Fruit fly (Drosophila melanogaster) whole organism, embryonic: Measurements from ENCODE around the gene CG13917.

Source experiments
- Atf3 ChIP-seq: fragments of 200-800 bp; sonication (Bioruptor generic); optimal IDR thresholded peaks from 3 replicates; lab custom pipeline; 2016; ENCODE audit warnings: missing biosample characterization, missing genetic modification characterization
- Atf6 ChIP-seq: fragments of 200-800 bp; sonication (Bioruptor generic); IDR thresholded peaks from 2 replicates; pipeline ENCODE4 v1.3.6; 2022; ENCODE audit warnings: missing biosample characterization, missing genetic modification characterization
- Bdp1 ChIP-seq: fragments of 200-800 bp; sonication (Bioruptor generic); optimal IDR thresholded peaks from 3 replicates; lab custom pipeline; 2016; ENCODE audit warnings: missing biosample characterization, missing genetic modification characterization
- CG12104 ChIP-seq: fragments of 200-800 bp; sonication (Bioruptor generic); optimal IDR thresholded peaks from 3 replicates; lab custom pipeline; 2016; ENCODE audit warnings: missing biosample characterization, missing genetic modification characterization
- CG12391 ChIP-seq: fragments of 200-800 bp; sonication (Bioruptor generic); optimal IDR thresholded peaks from 3 replicates; lab custom pipeline; 2018; ENCODE audit warnings: missing biosample characterization, mild to moderate bottlenecking, missing genetic modification characterization, moderate library complexity
- CG15514 ChIP-seq: fragments of 200-800 bp; sonication (Bioruptor generic); optimal IDR thresholded peaks from 3 replicates; lab custom pipeline; 2017; ENCODE audit warnings: missing biosample characterization, missing genetic modification characterization, mild to moderate bottlenecking, moderate library complexity, missing genetic modification reagents
- CG16813 ChIP-seq: fragments of 200-800 bp; sonication (Bioruptor generic); IDR thresholded peaks from 3 replicates; pipeline ENCODE4 v1.3.6; 2022; ENCODE audit warnings: missing biosample characterization, missing genetic modification characterization; ENCODE audit not compliant: partially characterized antibody
- CG16863 ChIP-seq: fragments of 200-800 bp; sonication (Bioruptor generic); optimal IDR thresholded peaks from 3 replicates; lab custom pipeline; 2016; ENCODE audit warnings: missing biosample characterization, missing genetic modification characterization
- CG17361 ChIP-seq: fragments of 200-800 bp; sonication (Bioruptor generic); IDR thresholded peaks from 3 replicates; pipeline ENCODE4 v1.3.6; 2022; ENCODE audit warnings: missing biosample characterization, missing genetic modification characterization
- CG17912 ChIP-seq: fragments of 200-800 bp; sonication (Bioruptor generic); optimal IDR thresholded peaks from 2 replicates; lab custom pipeline; 2018; ENCODE audit warnings: missing biosample characterization, mild to moderate bottlenecking, missing genetic modification characterization
- CG18011 ChIP-seq: fragments of 200-800 bp; sonication (Bioruptor generic); optimal IDR thresholded peaks from 2 replicates; lab custom pipeline; 2017; ENCODE audit warnings: missing biosample characterization, missing genetic modification characterization, mild to moderate bottlenecking, moderate library complexity, missing genotype
- CG2116 ChIP-seq: fragments of 200-800 bp; sonication (Bioruptor generic); optimal IDR thresholded peaks from 3 replicates; lab custom pipeline; 2018; ENCODE audit warnings: missing biosample characterization, mild to moderate bottlenecking, missing genetic modification characterization
- CG2202 ChIP-seq: fragments of 200-800 bp; sonication (Bioruptor generic); optimal IDR thresholded peaks from 2 replicates; lab custom pipeline; 2018; ENCODE audit warnings: missing biosample characterization, mild to moderate bottlenecking, missing genetic modification characterization
- CG34376 ChIP-seq: fragments of 200-800 bp; sonication (Bioruptor generic); optimal IDR thresholded peaks from 2 replicates; lab custom pipeline; 2018; ENCODE audit warnings: missing biosample characterization, mild to moderate bottlenecking, missing genetic modification characterization
- CG43689 ChIP-seq: fragments of 200-800 bp; sonication (Bioruptor generic); IDR thresholded peaks from 2 replicates; pipeline ENCODE4 v1.3.6; 2022; ENCODE audit warnings: missing biosample characterization, missing genetic modification characterization
- CG5953 ChIP-seq: fragments of 200-800 bp; sonication (Bioruptor generic); IDR thresholded peaks from 2 replicates; pipeline ENCODE4 v1.3.6; 2022; ENCODE audit warnings: missing biosample characterization, missing genetic modification characterization
- CG8281 ChIP-seq: fragments of 200-800 bp; sonication (Bioruptor generic); optimal IDR thresholded peaks from 2 replicates; lab custom pipeline; 2018; ENCODE audit warnings: missing biosample characterization, mild to moderate bottlenecking, missing genetic modification characterization, moderate library complexity
- D19B ChIP-seq: fragments of 200-800 bp; sonication (Bioruptor generic); optimal IDR thresholded peaks from 2 replicates; lab custom pipeline; 2017; ENCODE audit warnings: missing biosample characterization, mild to moderate bottlenecking, missing genetic modification characterization
- E2f2 ChIP-seq: fragments of 200-800 bp; sonication (Bioruptor generic); IDR thresholded peaks from 2 replicates; pipeline ENCODE4 v1.3.6; 2022; ENCODE audit warnings: missing biosample characterization, missing genetic modification characterization
- MTF-1 ChIP-seq: fragments of 200-800 bp; sonication (Bioruptor generic); optimal IDR thresholded peaks from 2 replicates; lab custom pipeline; 2018; ENCODE audit warnings: missing biosample characterization, mild to moderate bottlenecking, missing genetic modification characterization, borderline replicate concordance
- Mrtf ChIP-seq: fragments of 200-800 bp; sonication (Bioruptor generic); IDR thresholded peaks from 3 replicates; pipeline ENCODE4 v1.3.6; 2022; ENCODE audit warnings: missing biosample characterization, missing genetic modification characterization
- Neu2 ChIP-seq: fragments of 200-800 bp; sonication (Bioruptor generic); optimal IDR thresholded peaks from 3 replicates; lab custom pipeline; 2016; ENCODE audit warnings: missing biosample characterization, missing genetic modification characterization, borderline replicate concordance
- NfI ChIP-seq: fragments of 200-800 bp; sonication (Bioruptor generic); optimal IDR thresholded peaks from 3 replicates; lab custom pipeline; 2018; ENCODE audit warnings: missing biosample characterization, mild to moderate bottlenecking, missing genetic modification characterization, moderate library complexity
- Six4 ChIP-seq: fragments of 200-800 bp; sonication (Bioruptor generic); optimal IDR thresholded peaks from 2 replicates; lab custom pipeline; 2016; ENCODE audit warnings: missing biosample characterization, missing genetic modification characterization
- Spps ChIP-seq: fragments of 200-800 bp; sonication (Bioruptor generic); optimal IDR thresholded peaks from 2 replicates; lab custom pipeline; 2018; ENCODE audit warnings: missing biosample characterization, mild to moderate bottlenecking, missing genetic modification characterization
- Sry-β ChIP-seq: fragments of 200-800 bp; sonication (Bioruptor generic); optimal IDR thresholded peaks from 2 replicates; lab custom pipeline; 2018; ENCODE audit warnings: missing biosample characterization, mild to moderate bottlenecking, missing genetic modification characterization, moderate library complexity
- Taf1 ChIP-seq: fragments of 200-800 bp; sonication (Bioruptor generic); IDR thresholded peaks from 2 replicates; pipeline ENCODE4 v1.3.6; 2022; ENCODE audit warnings: missing biosample characterization, missing genetic modification characterization
- br ChIP-seq: fragments of >200 bp; optimal IDR thresholded peaks from 2 replicates; lab custom pipeline; 2017
- bsh ChIP-seq, 2 experiments: fragments of 200-800 bp; sonication (Bioruptor generic); optimal IDR thresholded peaks; 2 replicates each; lab custom pipeline; 2017 to 2018; ENCODE audit warnings: mild to moderate bottlenecking in 2 of 2, missing biosample characterization in 2 of 2, missing genetic modification characterization in 2 of 2, moderate library complexity in 1 of 2
- cas ChIP-seq: fragments of 200-800 bp; sonication (Bioruptor generic); IDR thresholded peaks from 2 replicates; pipeline ENCODE4 v1.3.6; 2022; ENCODE audit warnings: missing biosample characterization, missing genetic modification characterization
- cg ChIP-seq: fragments of 200-800 bp; sonication (Bioruptor generic); optimal IDR thresholded peaks from 3 replicates; lab custom pipeline; 2019; ENCODE audit warnings: missing biosample characterization, mild to moderate bottlenecking, missing genetic modification characterization, moderate library complexity
- da ChIP-seq: fragments of 200-800 bp; sonication (Bioruptor generic); optimal IDR thresholded peaks from 2 replicates; lab custom pipeline; 2016; ENCODE audit warnings: missing biosample characterization, missing genetic modification characterization
- dimm ChIP-seq: fragments of 200-800 bp; sonication (Bioruptor generic); IDR thresholded peaks from 2 replicates; pipeline ENCODE4 v1.3.6; 2022; ENCODE audit warnings: missing biosample characterization, missing genetic modification characterization
- ewg ChIP-seq: fragments of 200-800 bp; sonication (Bioruptor generic); optimal IDR thresholded peaks from 3 replicates; lab custom pipeline; 2017; ENCODE audit warnings: mild to moderate bottlenecking, missing biosample characterization, missing genetic modification reagents, missing genetic modification characterization
- ftz-f1 ChIP-seq: fragments of 200-800 bp; sonication (Bioruptor generic); optimal IDR thresholded peaks from 2 replicates; lab custom pipeline; 2016; ENCODE audit warnings: missing biosample characterization, missing genetic modification characterization
- fu2 ChIP-seq: fragments of 200-800 bp; sonication (Bioruptor generic); optimal IDR thresholded peaks from 2 replicates; lab custom pipeline; 2016; ENCODE audit warnings: missing biosample characterization, missing genetic modification characterization
- grau ChIP-seq: fragments of 200-800 bp; optimal IDR thresholded peaks from 3 replicates; lab custom pipeline; 2019; ENCODE audit warnings: missing biosample characterization, mild to moderate bottlenecking, missing genetic modification characterization, moderate library complexity
- gsb-n ChIP-seq: fragments of 200-800 bp; sonication (Bioruptor generic); optimal IDR thresholded peaks from 3 replicates; lab custom pipeline; 2018; ENCODE audit warnings: missing biosample characterization, mild to moderate bottlenecking, missing genetic modification characterization
- hkb ChIP-seq, 2 experiments: fragments of 200-800 bp in 1 of 2; fragments of >200 bp in 1 of 2; sonication (Bioruptor generic) in 1 of 2; IDR thresholded peaks in 1 of 2; optimal IDR thresholded peaks in 1 of 2; 2 replicates each; pipeline versions ENCODE4 v1.3.6 to Lab custom; 2017 to 2022; ENCODE audit warnings: missing biosample characterization in 1 of 2, missing genetic modification characterization in 1 of 2
- ken ChIP-seq: fragments of 200-800 bp; sonication (Bioruptor generic); IDR thresholded peaks from 3 replicates; pipeline ENCODE4 v1.3.6; 2022; ENCODE audit warnings: missing biosample characterization, missing genetic modification characterization
- nerfin-2 ChIP-seq: fragments of 200-800 bp; sonication (Bioruptor generic); IDR thresholded peaks from 2 replicates; pipeline ENCODE4 v1.3.6; 2022; ENCODE audit warnings: missing biosample characterization, missing genetic modification characterization; ENCODE audit not compliant: partially characterized antibody
- otp ChIP-seq: fragments of 200-800 bp; sonication (Bioruptor generic); IDR thresholded peaks from 3 replicates; pipeline ENCODE4, ENCODE4 v1.3.6; 2022; ENCODE audit warnings: missing biosample characterization, missing genetic modification characterization
- pho ChIP-seq: fragments of 200-800 bp; sonication (Bioruptor generic); optimal IDR thresholded peaks from 2 replicates; lab custom pipeline; 2016; ENCODE audit warnings: missing biosample characterization, missing genetic modification characterization
- psq ChIP-seq: fragments of 200-800 bp; sonication (Bioruptor generic); optimal IDR thresholded peaks from 2 replicates; lab custom pipeline; 2017; ENCODE audit warnings: missing biosample characterization, missing genetic modification characterization
- schlank ChIP-seq: fragments of 200-800 bp; sonication (Bioruptor generic); optimal IDR thresholded peaks from 2 replicates; lab custom pipeline; 2018; ENCODE audit warnings: missing biosample characterization, mild to moderate bottlenecking, missing genetic modification characterization
- slou ChIP-seq: fragments of 200-800 bp; sonication (Bioruptor generic); optimal IDR thresholded peaks from 3 replicates; lab custom pipeline; 2016; ENCODE audit warnings: missing biosample characterization, missing genetic modification characterization
- tup ChIP-seq: fragments of 200-800 bp; sonication (Bioruptor generic); optimal IDR thresholded peaks from 2 replicates; lab custom pipeline; 2016; ENCODE audit warnings: missing biosample characterization, mild to moderate bottlenecking, missing genetic modification characterization, moderate library complexity
- vfl ChIP-seq: fragments of 200-800 bp; sonication (Bioruptor generic); optimal IDR thresholded peaks from 2 replicates; lab custom pipeline; 2016; ENCODE audit warnings: missing biosample characterization, missing genetic modification characterization
- zf30C ChIP-seq: fragments of 200-800 bp; sonication (Bioruptor generic); optimal IDR thresholded peaks from 3 replicates; lab custom pipeline; 2018; ENCODE audit warnings: missing biosample characterization, mild to moderate bottlenecking, missing genetic modification characterization

Gene CG13917

dm6 chr3L:1587140-1587849 is 10.8 kb downstream of the CG13917 start (continued):
- TF ChIP-seq slou: peak; percentile 64
- peak; percentile 56 for TF ChIP-seq E2f2
- TF ChIP-seq zf30C (GFP tag; lab: Kevin White, UChicago): no peak
- no peak for TF ChIP-seq CG16813 (GFP tag; lab: Robert Waterston, UW)
- TF ChIP-seq Sry-β (GFP tag; lab: Kevin White, UChicago): no peak
- TF ChIP-seq ewg (GFP tag; lab: Kevin White, UChicago): peak; percentile 41
- TF ChIP-seq CG17361 (GFP tag; lab: Robert Waterston, UW): peak; percentile 49; the same call in 1 of the 3 replicates
- peak; percentile 62 for TF ChIP-seq D19B (GFP tag; lab: Kevin White, UChicago)
- peak; percentile 24 for TF ChIP-seq da (GFP tag; lab: Kevin White, UChicago)
- peak; percentile 44 for TF ChIP-seq tup (GFP tag; lab: Kevin White, UChicago)
- no peak for TF ChIP-seq nerfin-2 (GFP tag; lab: Robert Waterston, UW)
- TF ChIP-seq pho (GFP tag; lab: Kevin White, UChicago): peak; percentile 75
- no peak for TF ChIP-seq Neu2 (GFP tag; lab: Kevin White, UChicago)
- TF ChIP-seq Taf1 (GFP tag; lab: Robert Waterston, UW): peak; percentile 70; the same call in 1 of the 2 replicates
- peak; percentile 62; the same call in 1 of the 2 replicates for TF ChIP-seq CG5953 (GFP tag; lab: Robert Waterston, UW)
- 0 out of 2 replicates have a peak, but pooled peaks have one; percentile 37 for TF ChIP-seq dimm (GFP tag; lab: Robert Waterston, UW)
- peak; percentile 73 for TF ChIP-seq CG16863
- TF ChIP-seq CG12104 (GFP tag; lab: Kevin White, UChicago): peak; percentile 68
- TF ChIP-seq ken (GFP tag; lab: Robert Waterston, UW): peak; percentile 72; the same call in 2 of the 3 replicates
- TF ChIP-seq otp: peak; percentile 89
- peak; percentile 78 for TF ChIP-seq CG43689 (GFP tag; lab: Robert Waterston, UW)
- TF ChIP-seq Spps: peak; percentile 18
- peak; percentile 74 for TF ChIP-seq NfI
- peak; percentile 70 for TF ChIP-seq CG15514 (GFP tag; lab: Kevin White, UChicago)
- peak; percentile 79 for TF ChIP-seq Six4 (GFP tag; lab: Kevin White, UChicago)
- no peak for TF ChIP-seq cg
- peak; percentile 74 for TF ChIP-seq schlank (tag; lab: Kevin White, UChicago)
- TF ChIP-seq fu2 (GFP tag; lab: Kevin White, UChicago): peak; percentile 52
- peak; percentile 69; the same call in 1 of the 2 replicates for TF ChIP-seq cas (GFP tag; lab: Robert Waterston, UW)
- TF ChIP-seq Atf3 (GFP tag; lab: Kevin White, UChicago): peak; percentile 52
- TF ChIP-seq CG8281 (tag; lab: Kevin White, UChicago): peak; percentile 59
- no peak for TF ChIP-seq ftz-f1 (GFP tag; lab: Kevin White, UChicago)
- no peak for TF ChIP-seq CG2202 (tag; lab: Kevin White, UChicago)
- peak; percentile 88 for TF ChIP-seq Atf6
- peak; percentile 33 for TF ChIP-seq vfl (GFP tag; lab: Kevin White, UChicago)
- no peak for TF ChIP-seq CG17912 (GFP tag; lab: Kevin White, UChicago)
- peak; percentile 67 for TF ChIP-seq MTF-1 (GFP tag; lab: Kevin White, UChicago)
- peak; percentile 27 for TF ChIP-seq CG18011 (GFP tag; lab: Kevin White, UChicago)
- TF ChIP-seq Bdp1: peak; percentile 58
- no peak for TF ChIP-seq psq
- TF ChIP-seq Mrtf (GFP tag; lab: Robert Waterston, UW): peak; percentile 92
- peak; percentile 23 for TF ChIP-seq gsb-n
- no peak for TF ChIP-seq br
- peak; percentile 50 for TF ChIP-seq CG34376
- TF ChIP-seq bsh (GFP tag; optimal IDR thresholded peaks at IDR 0.05; lab: Kevin White, UChicago): peak; percentile 43 to 65
- no peak for TF ChIP-seq hkb (optimal IDR thresholded peaks at IDR 0.05; lab: Kevin White, UChicago)
- peak; percentile 91 for TF ChIP-seq hkb (GFP tag; IDR thresholded peaks at IDR 0.05; lab: Robert Waterston, UW)
- TF ChIP-seq grau (tag; lab: Kevin White, UChicago): peak; percentile 94
- TF ChIP-seq CG2116 (GFP tag; lab: Kevin White, UChicago): peak; percentile 9
- TF ChIP-seq CG12391 (tag; lab: Kevin White, UChicago): peak; percentile 62
